Fruit fly (Drosophila melanogaster) whole organism, embryonic: ENCODE results near the gene CG33796.

Experiments
- Bgb ChIP-seq: fragments of 200-800 bp; sonication (Bioruptor generic); IDR thresholded peaks from 2 replicates; pipeline ENCODE4 v1.3.6; 2022; ENCODE audit warnings: missing biosample characterization, missing genetic modification characterization; ENCODE audit not compliant: partially characterized antibody
- CG10147 ChIP-seq: fragments of 200-800 bp; sonication (Bioruptor generic); optimal IDR thresholded peaks from 2 replicates; lab custom pipeline; 2019; ENCODE audit warnings: missing biosample characterization, mild to moderate bottlenecking, missing genetic modification characterization, moderate library complexity
- CG11247 ChIP-seq: fragments of 200-800 bp; sonication (Bioruptor generic); IDR thresholded peaks from 2 replicates; pipeline ENCODE4 v1.3.6; 2022; ENCODE audit warnings: missing biosample characterization, missing genetic modification characterization
- CG1233 ChIP-seq: fragments of 200-800 bp; sonication (Bioruptor generic); optimal IDR thresholded peaks from 4 replicates; lab custom pipeline; 2018; ENCODE audit warnings: missing biosample characterization, mild to moderate bottlenecking, missing genetic modification characterization
- CG14710 ChIP-seq: fragments of 200-800 bp; sonication (Bioruptor generic); optimal IDR thresholded peaks from 3 replicates; lab custom pipeline; 2019; ENCODE audit warnings: missing biosample characterization, mild to moderate bottlenecking, missing genetic modification characterization, moderate library complexity
- CG15514 ChIP-seq: fragments of 200-800 bp; sonication (Bioruptor generic); optimal IDR thresholded peaks from 3 replicates; lab custom pipeline; 2017; ENCODE audit warnings: missing biosample characterization, missing genetic modification characterization, mild to moderate bottlenecking, moderate library complexity, missing genetic modification reagents
- CG1603 ChIP-seq: fragments of 200-800 bp; sonication (Bioruptor generic); optimal IDR thresholded peaks from 2 replicates; lab custom pipeline; 2019; ENCODE audit warnings: missing biosample characterization, mild to moderate bottlenecking, missing genetic modification characterization, moderate library complexity
- CG30020 ChIP-seq: fragments of 200-800 bp; optimal IDR thresholded peaks from 2 replicates; lab custom pipeline; 2019; ENCODE audit warnings: missing biosample characterization, mild to moderate bottlenecking, missing genetic modification characterization, moderate library complexity
- CG32767 ChIP-seq: fragments of 200-800 bp; sonication (Bioruptor generic); IDR thresholded peaks from 2 replicates; pipeline ENCODE4 v1.3.6; 2022; ENCODE audit warnings: missing biosample characterization, missing genetic modification characterization
- CG33557 ChIP-seq: fragments of 200-800 bp; sonication (Bioruptor generic); optimal IDR thresholded peaks from 2 replicates; lab custom pipeline; 2019; ENCODE audit warnings: missing biosample characterization, mild to moderate bottlenecking, missing genetic modification characterization, moderate library complexity
- CG3726 ChIP-seq: fragments of 200-800 bp; sonication (Bioruptor generic); IDR thresholded peaks from 3 replicates; pipeline ENCODE4, ENCODE4 v1.3.6; 2022; ENCODE audit warnings: missing biosample characterization, missing genetic modification characterization
- CG43689 ChIP-seq: fragments of 200-800 bp; sonication (Bioruptor generic); IDR thresholded peaks from 2 replicates; pipeline ENCODE4 v1.3.6; 2022; ENCODE audit warnings: missing biosample characterization, missing genetic modification characterization
- CG6272 ChIP-seq: fragments of 200-800 bp; sonication (Bioruptor generic); IDR thresholded peaks from 2 replicates; pipeline ENCODE4 v1.3.6; 2022; ENCODE audit warnings: missing biosample characterization, missing genetic modification characterization
- CG6654 ChIP-seq: fragments of 200-800 bp; sonication (Bioruptor generic); optimal IDR thresholded peaks from 2 replicates; lab custom pipeline; 2017; ENCODE audit warnings: missing biosample characterization, mild to moderate bottlenecking, missing genetic modification characterization
- CG7271 ChIP-seq: fragments of 200-800 bp; sonication (Bioruptor generic); optimal IDR thresholded peaks from 2 replicates; lab custom pipeline; 2018; ENCODE audit warnings: missing biosample characterization, mild to moderate bottlenecking, missing genetic modification characterization, moderate library complexity
- CG9797 ChIP-seq: fragments of 200-800 bp; sonication (Bioruptor generic); optimal IDR thresholded peaks from 3 replicates; lab custom pipeline; 2018; ENCODE audit warnings: missing biosample characterization, mild to moderate bottlenecking, missing genetic modification characterization
- D19B ChIP-seq: fragments of 200-800 bp; sonication (Bioruptor generic); optimal IDR thresholded peaks from 2 replicates; lab custom pipeline; 2017; ENCODE audit warnings: missing biosample characterization, mild to moderate bottlenecking, missing genetic modification characterization
- Doc2 ChIP-seq: fragments of 200-800 bp; sonication (Bioruptor generic); IDR thresholded peaks from 2 replicates; pipeline ENCODE4 v1.3.6; 2022; ENCODE audit warnings: missing biosample characterization, missing genetic modification characterization
- ERR ChIP-seq: fragments of 200-800 bp; sonication (Bioruptor generic); optimal IDR thresholded peaks from 2 replicates; lab custom pipeline; 2016; ENCODE audit warnings: missing biosample characterization, missing genetic modification characterization
- H15 ChIP-seq: fragments of 200-800 bp; sonication (Bioruptor generic); IDR thresholded peaks from 3 replicates; pipeline ENCODE4 v1.3.6; 2022; ENCODE audit warnings: missing biosample characterization, missing genetic modification characterization
- Hr3 ChIP-seq: fragments of 200-800 bp; sonication (Bioruptor generic); optimal IDR thresholded peaks from 3 replicates; lab custom pipeline; 2016; ENCODE audit warnings: missing biosample characterization, missing genetic modification characterization
- Lpt ChIP-seq: fragments of >200 bp; optimal IDR thresholded peaks from 2 replicates; lab custom pipeline; 2018; ENCODE audit warnings: missing biosample characterization, missing genetic modification characterization
- Nf-YB ChIP-seq: fragments of 200-800 bp; sonication (Bioruptor generic); optimal IDR thresholded peaks from 3 replicates; lab custom pipeline; 2019; ENCODE audit warnings: missing biosample characterization, mild to moderate bottlenecking, missing genetic modification characterization, moderate library complexity
- Opbp ChIP-seq: fragments of 200-800 bp; sonication (Bioruptor generic); IDR thresholded peaks from 3 replicates; pipeline ENCODE4 v1.3.6; 2022; ENCODE audit warnings: missing biosample characterization, missing genetic modification characterization; ENCODE audit not compliant: partially characterized antibody
- Ravus ChIP-seq: fragments of 200-800 bp; sonication (Bioruptor generic); IDR thresholded peaks from 2 replicates; pipeline ENCODE4 v1.3.6; 2022; ENCODE audit warnings: missing biosample characterization, missing genetic modification characterization
- TFAM ChIP-seq: fragments of 200-800 bp; sonication (Bioruptor generic); optimal IDR thresholded peaks from 2 replicates; lab custom pipeline; 2017; ENCODE audit warnings: missing biosample characterization, missing genetic modification characterization, inconsistent platforms
- Usf ChIP-seq: fragments of 200-800 bp; sonication (Bioruptor generic); optimal IDR thresholded peaks from 2 replicates; lab custom pipeline; 2017; ENCODE audit warnings: missing genotype, missing biosample characterization, missing genetic modification characterization
- Xbp1 ChIP-seq: fragments of 200-800 bp; sonication (Bioruptor generic); optimal IDR thresholded peaks from 3 replicates; lab custom pipeline; 2016; ENCODE audit warnings: missing biosample characterization, mild to moderate bottlenecking, missing genetic modification characterization
- bbx ChIP-seq: fragments of 200-800 bp; sonication (Bioruptor generic); IDR thresholded peaks from 2 replicates; pipeline ENCODE4 v1.3.6; 2022; ENCODE audit warnings: missing biosample characterization, missing genetic modification characterization; ENCODE audit not compliant: partially characterized antibody
- cg ChIP-seq: fragments of 200-800 bp; sonication (Bioruptor generic); optimal IDR thresholded peaks from 3 replicates; lab custom pipeline; 2019; ENCODE audit warnings: missing biosample characterization, mild to moderate bottlenecking, missing genetic modification characterization, moderate library complexity
- chm ChIP-seq: fragments of 200-800 bp; sonication (Bioruptor generic); IDR thresholded peaks from 2 replicates; pipeline ENCODE4 v1.3.6; 2022; ENCODE audit warnings: missing biosample characterization, missing genetic modification characterization
- croc ChIP-seq: fragments of 200-800 bp; sonication (Bioruptor generic); conservative IDR thresholded peaks from 3 replicates; pipeline ENCODE4 v1.3.6; 2022; ENCODE audit warnings: missing biosample characterization, missing genetic modification characterization
- dati ChIP-seq: fragments of 200-800 bp; sonication (Bioruptor generic); IDR thresholded peaks from 2 replicates; pipeline ENCODE4 v1.3.6; 2022; ENCODE audit warnings: missing biosample characterization, missing genetic modification characterization
- exex ChIP-seq: fragments of 200-800 bp; sonication (Bioruptor generic); optimal IDR thresholded peaks from 4 replicates; lab custom pipeline; 2018; ENCODE audit warnings: missing biosample characterization, mild to moderate bottlenecking, missing genetic modification characterization, moderate library complexity
- insv ChIP-seq, 2 experiments: fragments of 200-800 bp; sonication (Bioruptor generic); optimal IDR thresholded peaks; 3 replicates each; lab custom pipeline; 2016 to 2018; ENCODE audit warnings: missing biosample characterization in 2 of 2, missing genetic modification characterization in 2 of 2
- kay ChIP-seq: fragments of 200-800 bp; sonication (Bioruptor generic); optimal IDR thresholded peaks from 2 replicates; lab custom pipeline; 2016; ENCODE audit warnings: missing biosample characterization, missing genetic modification characterization
- lov ChIP-seq, 2 experiments: fragments of 200-800 bp in 1 of 2; fragments of >200 bp in 1 of 2; sonication (Bioruptor generic) in 1 of 2; IDR thresholded peaks in 1 of 2; optimal IDR thresholded peaks in 1 of 2; 2 replicates in 1 of 2; 3 replicates in 1 of 2; pipeline versions ENCODE4 v1.3.6 to Lab custom; 2017 to 2022; ENCODE audit warnings: missing biosample characterization in 1 of 2, missing genetic modification characterization in 1 of 2
- luna ChIP-seq: fragments of 200-800 bp; sonication (Bioruptor generic); optimal IDR thresholded peaks from 2 replicates; lab custom pipeline; 2016; ENCODE audit warnings: missing biosample characterization, missing genetic modification characterization
- maf-S ChIP-seq: fragments of 200-800 bp; sonication (Bioruptor generic); optimal IDR thresholded peaks from 2 replicates; lab custom pipeline; 2016; ENCODE audit warnings: missing biosample characterization, missing genetic modification characterization
- psq ChIP-seq: fragments of 200-800 bp; sonication (Bioruptor generic); optimal IDR thresholded peaks from 2 replicates; lab custom pipeline; 2017; ENCODE audit warnings: missing biosample characterization, missing genetic modification characterization
- sc ChIP-seq, 3 experiments: fragments of >200 bp in 2 of 3; fragments of 200-800 bp in 1 of 3; sonication (Bioruptor generic) in 1 of 3; optimal IDR thresholded peaks; 2 replicates in 2 of 3; 3 replicates in 1 of 3; lab custom pipeline; 2017; ENCODE audit warnings: mild to moderate bottlenecking in 1 of 3, missing biosample characterization in 1 of 3, missing genetic modification characterization in 1 of 3, missing genetic modification reagents in 1 of 3
- seq ChIP-seq: fragments of 200-800 bp; sonication (Bioruptor generic); IDR thresholded peaks from 2 replicates; pipeline ENCODE4 v1.3.6; 2022; ENCODE audit warnings: missing biosample characterization, missing genetic modification characterization
- so ChIP-seq: fragments of 200-800 bp; sonication (Bioruptor generic); IDR thresholded peaks from 3 replicates; pipeline ENCODE4 v1.3.6; 2022; ENCODE audit warnings: missing biosample characterization, missing genetic modification characterization
- sob ChIP-seq: fragments of 200-800 bp; sonication (Bioruptor generic); IDR thresholded peaks from 2 replicates; pipeline ENCODE4 v1.3.6; 2022; ENCODE audit warnings: missing biosample characterization, missing genetic modification characterization
- unc-4 ChIP-seq: fragments of 200-800 bp; sonication (Bioruptor generic); IDR thresholded peaks from 2 replicates; pipeline ENCODE4 v1.3.6; 2022; ENCODE audit warnings: missing biosample characterization, missing genetic modification characterization; ENCODE audit not compliant: partially characterized antibody
- vvl ChIP-seq: fragments of 200-800 bp; sonication (Bioruptor generic); IDR thresholded peaks from 2 replicates; pipeline ENCODE4 v1.3.6; 2022; ENCODE audit warnings: missing biosample characterization, missing genetic modification characterization
- zen ChIP-seq: fragments of 200-800 bp; sonication (Bioruptor generic); optimal IDR thresholded peaks from 3 replicates; lab custom pipeline; 2018; ENCODE audit warnings: missing biosample characterization, mild to moderate bottlenecking, missing genetic modification characterization, moderate library complexity
- zf30C ChIP-seq: fragments of 200-800 bp; sonication (Bioruptor generic); optimal IDR thresholded peaks from 3 replicates; lab custom pipeline; 2018; ENCODE audit warnings: missing biosample characterization, mild to moderate bottlenecking, missing genetic modification characterization

CG33796 gene

dm6 chr3L:16128481-16128972, 41.4 kb downstream of the CG33796 start, which contains the start of gene Pgm1 (continued):
- TF ChIP-seq CG9797 (GFP tag; lab: Kevin White, UChicago) (peak; percentile 36), Doc2 (GFP tag; lab: Robert Waterston, UW) (no peak), ERR (peak; percentile 100), CG14710 (tag; lab: Kevin White, UChicago) (peak; percentile 45), unc-4 (GFP tag; lab: Robert Waterston, UW) (no peak), CG1603 (tag; lab: Kevin White, UChicago) (peak; percentile 95), sob (peak; percentile 59; the same call in 1 of the 2 replicates), Opbp (GFP tag; lab: Robert Waterston, UW) (no peak), H15 (GFP tag; lab: Robert Waterston, UW) (peak; percentile 48; the same call in 1 of the 3 replicates), sc (optimal IDR thresholded peaks at IDR 0.05; lab: Kevin White, UChicago) (no peak), sc (GFP tag; optimal IDR thresholded peaks at IDR 0.05; lab: Kevin White, UChicago) (peak; percentile 50), maf-S (GFP tag; lab: Kevin White, UChicago) (peak; percentile 88), croc (GFP tag; lab: Robert Waterston, UW) (peak; percentile 44), lov (optimal IDR thresholded peaks at IDR 0.05; lab: Kevin White, UChicago) (no peak), lov (GFP tag; IDR thresholded peaks at IDR 0.05; lab: Robert Waterston, UW) (0 out of 3 replicates have a peak, but pooled peaks have one; percentile 38), CG30020 (tag; lab: Kevin White, UChicago) (no peak), insv (GFP tag; optimal IDR thresholded peaks at IDR 0.05; lab: Kevin White, UChicago) (peak in 1 of 2 experiments; percentile 35), CG6272 (peak; percentile 40; the same call in 1 of the 2 replicates), CG1233 (peak; percentile 49), Ravus (GFP tag; lab: Robert Waterston, UW) (no peak), so (GFP tag; lab: Robert Waterston, UW) (peak; percentile 67; the same call in 1 of the 3 replicates), seq (GFP tag; lab: Robert Waterston, UW) (peak; percentile 70), CG3726 (GFP tag; lab: Robert Waterston, UW) (peak; percentile 68), Xbp1 (GFP tag; lab: Kevin White, UChicago) (peak; percentile 86), CG10147 (GFP tag; lab: Kevin White, UChicago) (peak; percentile 79), CG7271 (tag; lab: Kevin White, UChicago) (no peak), CG11247 (peak; percentile 47), kay (GFP tag; lab: Kevin White, UChicago) (peak; percentile 76), zf30C (GFP tag; lab: Kevin White, UChicago) (no peak), vvl (peak; percentile 72), bbx (GFP tag; lab: Robert Waterston, UW) (peak; percentile 9; the same call in 1 of the 2 replicates), chm (GFP tag; lab: Robert Waterston, UW) (0 out of 2 replicates have a peak, but pooled peaks have one; percentile 45), Hr3 (GFP tag; lab: Kevin White, UChicago) (peak; percentile 80), CG15514 (GFP tag; lab: Kevin White, UChicago) (peak; percentile 80), CG6654 (GFP tag; lab: Kevin White, UChicago) (peak; percentile 50), TFAM (GFP tag; lab: Kevin White, UChicago) (peak; percentile 9), Lpt (GFP tag; lab: Kevin White, UChicago) (no peak), CG33557 (GFP tag; lab: Kevin White, UChicago) (peak; percentile 58), Bgb (GFP tag; lab: Robert Waterston, UW) (no peak), dati (GFP tag; lab: Robert Waterston, UW) (0 out of 2 replicates have a peak, but pooled peaks have one; percentile 34), exex (tag; lab: Kevin White, UChicago) (peak; percentile 97), D19B (GFP tag; lab: Kevin White, UChicago) (peak; percentile 74), luna (peak; percentile 89), Nf-YB (peak; percentile 65), psq (GFP tag; lab: Kevin White, UChicago) (peak; percentile 68), Usf (GFP tag; lab: Kevin White, UChicago) (peak; percentile 57), cg (GFP tag; lab: Kevin White, UChicago) (no peak), CG43689 (no peak), zen (tag; lab: Kevin White, UChicago) (peak; percentile 75), CG32767 (peak; percentile 46)
